Worm (Caenorhabditis elegans): Measurements from ENCODE around the gene thn-6.
"Not testable (repeated sequence)": the region's sequence is repeated elsewhere in the genome, so short reads cannot be mapped to it uniquely, and the experiment has no call there.

DNA sequence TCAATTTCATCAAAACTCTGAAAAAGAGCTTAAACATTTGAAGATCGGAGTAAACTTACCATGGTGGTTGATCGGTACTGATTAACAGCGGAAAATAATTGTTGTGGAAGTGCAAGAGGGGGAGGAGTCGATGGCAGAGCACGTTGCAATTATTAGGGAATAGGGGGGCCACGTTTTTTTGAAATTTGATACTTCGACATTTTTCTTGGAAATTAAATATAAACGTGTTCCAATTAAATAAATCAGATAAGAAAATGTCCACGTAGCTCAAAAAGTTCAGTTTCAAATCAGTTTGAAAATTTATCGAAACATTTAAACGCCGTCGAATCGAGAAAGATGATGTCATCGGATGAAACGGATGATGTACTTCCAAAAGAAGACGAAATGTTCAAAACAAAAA is 28.0 kb downstream of the thn-6 start, which contains the start of gene F36H12.9:
- not testable (repeated sequence) for TF ChIP-seq ztf-23 (GFP tag; IDR thresholded peaks at IDR 0.05); cog-1 (tag; optimal IDR thresholded peaks at IDR 0.05); flt-1 (GFP tag; IDR thresholded peaks at IDR 0.05); ztf-29 (GFP tag; IDR thresholded peaks at IDR 0.05)

Measured in whole organism, midembryonic.